Worm (Caenorhabditis elegans): Measurements from ENCODE around the gene C35A5.8.

C35A5.8 gene

DNA sequence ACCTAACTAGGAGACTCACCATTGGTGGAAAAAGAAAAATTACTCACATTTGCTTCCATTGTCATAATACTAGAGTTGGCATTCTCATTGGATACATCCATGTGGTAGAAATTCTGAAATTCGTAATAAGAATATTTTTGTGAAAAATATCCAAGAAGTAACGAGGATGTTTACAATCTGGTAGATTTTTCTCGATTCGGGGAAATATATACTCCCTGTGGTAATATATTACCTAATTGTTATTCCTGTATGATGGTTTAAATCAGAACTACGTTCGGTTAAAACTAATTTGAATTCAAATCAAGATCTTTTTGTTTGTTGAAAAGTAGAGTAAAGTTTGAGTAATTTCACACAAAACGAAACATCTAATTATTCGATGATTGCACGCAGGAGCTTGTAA is 23.3 kb upstream of the C35A5.8 start, which contains the start of gene srd-34:
TSS of gene srd-34 (minus strand) at position 101 of the 400 bp plus-strand sequence.
- TF ChIP-seq W03F9.2 (tag; optimal IDR thresholded peaks at IDR 0.05) (no peak), him-1 (tag; optimal IDR thresholded peaks at IDR 0.05) (no peak), dao-5 (tag; optimal IDR thresholded peaks at IDR 0.05) (no peak)

DNA sequence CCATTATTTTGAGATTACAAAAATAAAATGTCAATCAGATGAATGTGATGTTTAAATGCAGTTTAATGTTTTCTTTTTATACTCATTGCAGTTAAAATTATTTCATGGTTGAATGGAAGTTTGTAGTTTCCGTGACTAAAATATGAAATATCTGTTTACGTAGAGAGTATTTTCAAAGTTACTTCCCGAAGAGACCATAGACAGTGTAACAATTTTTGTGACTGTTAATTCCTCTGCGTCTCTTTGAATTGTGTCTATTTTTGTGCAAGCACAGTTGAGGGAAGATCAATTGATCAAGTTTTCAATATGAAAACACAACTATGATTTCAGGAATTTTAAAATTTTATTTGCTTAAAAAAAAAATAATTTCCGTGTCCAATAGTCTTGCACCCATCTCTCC is 21.0 kb upstream of the C35A5.8 start, which contains the start of gene F25D1.5:
TSS of gene F25D1.5 (minus strand) at position 35 of the 400 bp plus-strand sequence.
- TF ChIP-seq dao-5 (tag; optimal IDR thresholded peaks at IDR 0.05) (no peak), W03F9.2 (tag; optimal IDR thresholded peaks at IDR 0.05) (no peak), him-1 (tag; optimal IDR thresholded peaks at IDR 0.05) (no peak)

DNA sequence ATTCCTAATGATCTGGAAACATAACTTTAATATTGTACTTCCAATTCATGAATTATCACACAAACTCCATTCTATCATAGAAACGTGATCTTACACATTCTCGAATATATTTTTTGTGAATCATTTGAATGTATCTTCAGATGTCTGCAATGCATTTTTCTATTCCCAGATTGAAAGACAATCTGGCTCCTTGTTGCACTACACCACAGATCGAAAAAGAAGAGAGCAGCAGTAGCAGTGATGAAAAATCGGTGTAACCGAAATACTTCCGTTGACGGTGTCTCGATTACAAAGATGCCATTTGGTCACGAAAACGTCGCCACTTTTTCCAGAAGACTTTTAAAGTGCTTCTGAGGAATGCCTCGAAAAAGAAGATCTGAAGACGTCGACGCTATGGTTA is 14.3 kb upstream of the C35A5.8 start, which contains the start of gene degt-1:
TSS of gene degt-1 (plus strand) at position 301 of the 400 bp plus-strand sequence.
- TF ChIP-seq W03F9.2 (tag; optimal IDR thresholded peaks at IDR 0.05) (no peak), him-1 (tag; optimal IDR thresholded peaks at IDR 0.05) (no peak), dao-5 (tag; optimal IDR thresholded peaks at IDR 0.05) (no peak)

DNA sequence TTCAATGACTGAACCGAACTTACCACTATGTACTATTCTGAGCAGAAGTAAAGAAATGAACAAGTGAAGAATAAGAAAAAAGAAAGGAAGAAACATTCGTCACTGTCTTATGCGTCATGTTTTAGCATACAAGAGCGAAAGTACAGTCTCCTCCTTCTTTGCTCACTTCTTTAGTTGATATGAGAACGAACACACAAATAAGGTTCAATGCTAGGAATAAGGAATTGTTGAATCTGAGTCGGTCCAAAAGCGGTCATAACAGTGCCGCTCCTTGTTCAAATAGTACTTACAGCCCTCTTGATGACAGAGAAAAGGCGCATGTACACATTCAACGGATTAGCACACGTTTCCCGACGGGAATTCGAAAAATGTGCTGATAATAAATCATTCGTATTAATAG is 13.4 kb upstream of the C35A5.8 start, which contains the start of gene F25D1.8:
TSS of gene F25D1.8 (plus strand) at position 301 of the 400 bp plus-strand sequence.
- TF ChIP-seq him-1 (tag; optimal IDR thresholded peaks at IDR 0.05) (no peak), dao-5 (tag; optimal IDR thresholded peaks at IDR 0.05) (no peak), W03F9.2 (tag; optimal IDR thresholded peaks at IDR 0.05) (no peak)

DNA sequence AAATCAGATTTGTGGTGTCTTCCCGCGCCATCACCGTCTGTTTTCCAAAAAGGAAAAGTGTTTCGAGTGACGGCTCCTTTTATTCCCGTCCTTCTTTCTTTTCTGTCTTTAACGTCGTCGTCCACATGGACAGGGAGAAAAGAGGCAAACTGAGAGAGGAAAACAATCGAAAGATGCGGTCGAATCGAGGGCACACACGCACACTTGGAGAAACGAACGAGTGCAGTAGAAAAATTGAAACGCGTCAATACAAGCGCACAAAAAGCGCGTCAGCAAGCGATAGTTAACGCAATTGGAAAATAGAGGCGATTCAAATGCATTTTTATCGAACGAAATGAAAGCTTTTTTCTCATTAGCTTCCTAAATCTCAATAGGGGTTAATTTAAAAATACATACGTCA is 11.1 kb upstream of the C35A5.8 start:
- TF ChIP-seq him-1 (tag; optimal IDR thresholded peaks at IDR 0.05) (peak; percentile 88), dao-5 (tag; optimal IDR thresholded peaks at IDR 0.05) (no peak), W03F9.2 (tag; optimal IDR thresholded peaks at IDR 0.05) (peak; percentile 72)

DNA sequence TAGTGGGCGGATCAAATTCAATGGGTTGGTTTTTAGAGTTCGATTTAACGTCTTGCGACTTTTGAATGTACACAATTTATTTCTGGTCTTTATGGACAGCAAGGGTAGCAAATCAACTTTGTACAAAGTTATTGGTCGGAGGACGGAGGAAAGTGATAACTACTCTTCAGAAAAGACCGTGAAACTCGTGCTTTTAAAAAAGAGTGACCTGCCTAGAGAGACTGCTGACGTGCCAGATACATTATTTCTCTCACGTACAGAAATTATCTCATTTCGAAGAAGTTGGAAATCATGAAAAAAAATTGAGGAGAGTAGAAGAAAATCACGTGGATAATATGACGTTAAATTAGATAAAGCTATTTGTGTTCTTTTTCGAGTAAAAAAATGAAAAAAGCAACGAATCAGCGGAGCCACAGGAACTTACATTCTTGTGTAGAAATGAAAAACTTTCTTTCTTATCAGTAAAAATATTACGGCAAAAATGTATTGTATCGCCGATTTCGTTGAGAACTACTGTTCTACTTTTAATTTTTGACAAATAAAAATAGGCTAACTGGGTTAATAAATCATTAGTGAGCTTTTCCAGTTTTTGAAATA is 10.5 kb upstream of the C35A5.8 start, which contains the start of gene ppm-1.A:
TSS of gene ppm-1.A (minus strand) at position 294 of the 597 bp plus-strand sequence.
- no peak for TF ChIP-seq W03F9.2 (tag; optimal IDR thresholded peaks at IDR 0.05)
- no peak for TF ChIP-seq him-1 (tag; optimal IDR thresholded peaks at IDR 0.05)
- TF ChIP-seq dao-5 (tag; optimal IDR thresholded peaks at IDR 0.05): no peak

DNA sequence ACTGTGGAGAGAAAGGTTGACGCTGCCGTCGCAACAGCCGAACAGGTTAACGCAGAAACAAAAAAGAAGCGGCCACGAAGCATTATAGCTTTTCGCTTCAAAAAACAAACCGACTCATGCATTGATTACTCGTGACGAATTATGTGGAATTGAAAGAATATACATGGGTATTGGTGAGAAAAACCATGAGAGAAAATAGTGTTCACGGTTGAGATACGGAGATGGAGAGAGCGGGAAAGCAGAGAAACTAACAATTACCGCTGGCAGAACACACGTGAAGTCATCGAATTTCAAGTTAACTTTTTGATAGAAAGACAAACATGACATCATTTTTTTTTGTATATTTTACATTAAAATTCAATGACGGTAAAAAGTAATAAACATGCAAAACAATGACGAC is 9.6 kb upstream of the C35A5.8 start:
- TF ChIP-seq W03F9.2 (tag; optimal IDR thresholded peaks at IDR 0.05) (peak; percentile 20), dao-5 (tag; optimal IDR thresholded peaks at IDR 0.05) (no peak), him-1 (tag; optimal IDR thresholded peaks at IDR 0.05) (no peak)

DNA sequence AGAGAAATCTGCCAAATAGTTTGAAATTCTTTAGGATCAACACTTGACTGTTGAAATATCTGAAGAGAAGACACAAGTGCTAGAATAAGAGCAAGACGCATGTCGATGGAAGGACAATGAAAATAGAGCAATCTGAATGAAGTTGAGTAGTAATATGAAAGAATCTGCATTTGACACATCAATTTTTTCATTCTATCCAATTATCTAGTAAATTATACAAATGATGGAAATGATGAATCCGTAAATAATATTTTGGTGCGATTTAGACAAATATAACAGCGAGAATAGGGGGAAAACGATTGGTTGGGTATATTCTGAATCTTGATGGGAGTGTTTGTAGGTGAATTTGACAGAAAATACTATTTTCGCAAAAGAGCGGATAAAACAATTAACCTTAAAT is 7.0 kb upstream of the C35A5.8 start, which contains the start of gene txt-10:
TSS of gene txt-10 (minus strand) at position 101 of the 400 bp plus-strand sequence.
- TF ChIP-seq W03F9.2 (tag; optimal IDR thresholded peaks at IDR 0.05) (no peak), dao-5 (tag; optimal IDR thresholded peaks at IDR 0.05) (no peak), him-1 (tag; optimal IDR thresholded peaks at IDR 0.05) (no peak)

DNA sequence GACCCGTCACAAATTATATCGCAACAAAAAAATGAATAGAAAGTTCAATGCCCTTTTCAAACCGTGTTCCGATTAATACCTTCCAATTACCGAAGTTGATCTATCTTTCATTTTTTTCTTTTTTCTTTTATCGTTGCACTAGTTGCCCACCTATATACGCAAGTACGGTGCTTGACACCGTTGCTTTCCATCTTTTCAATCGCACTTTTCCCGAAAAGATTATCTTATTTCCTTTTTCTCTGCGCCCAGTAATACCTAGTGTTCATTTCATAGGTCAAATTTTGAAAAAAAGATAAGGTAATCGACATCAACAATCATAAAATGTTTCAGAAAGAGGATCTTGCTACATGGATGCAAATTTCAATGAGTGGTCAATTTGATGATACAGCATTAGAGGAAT is 3.9 kb upstream of the C35A5.8 start:
- no peak for TF ChIP-seq W03F9.2 (tag; optimal IDR thresholded peaks at IDR 0.05)
- TF ChIP-seq dao-5 (tag; optimal IDR thresholded peaks at IDR 0.05): no peak
- TF ChIP-seq him-1 (tag; optimal IDR thresholded peaks at IDR 0.05): no peak

DNA sequence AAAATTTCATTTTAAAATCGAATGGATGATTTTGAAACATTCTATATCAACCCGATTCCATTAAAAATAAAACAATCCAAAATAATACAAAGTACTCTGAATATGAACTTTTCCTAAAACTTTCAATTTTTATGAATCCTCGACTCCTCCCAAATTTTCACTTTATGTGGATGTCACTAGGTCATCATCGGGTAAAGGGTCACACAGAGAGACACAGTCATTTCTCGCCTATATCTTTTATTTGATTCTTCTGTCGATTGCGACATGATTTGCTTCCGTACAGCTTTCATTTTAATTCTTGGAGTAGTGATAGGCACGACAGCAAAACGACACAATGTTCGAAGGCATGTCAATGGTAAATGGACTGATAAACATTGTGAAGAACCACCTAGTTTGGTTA is 2.8 kb upstream of the C35A5.8 start, which contains the start of gene F25D1.3:
TSS of gene F25D1.3 (plus strand) at position 225 of the 400 bp plus-strand sequence.
- TF ChIP-seq W03F9.2 (tag; optimal IDR thresholded peaks at IDR 0.05) (no peak), him-1 (tag; optimal IDR thresholded peaks at IDR 0.05) (no peak), dao-5 (tag; optimal IDR thresholded peaks at IDR 0.05) (no peak)

DNA sequence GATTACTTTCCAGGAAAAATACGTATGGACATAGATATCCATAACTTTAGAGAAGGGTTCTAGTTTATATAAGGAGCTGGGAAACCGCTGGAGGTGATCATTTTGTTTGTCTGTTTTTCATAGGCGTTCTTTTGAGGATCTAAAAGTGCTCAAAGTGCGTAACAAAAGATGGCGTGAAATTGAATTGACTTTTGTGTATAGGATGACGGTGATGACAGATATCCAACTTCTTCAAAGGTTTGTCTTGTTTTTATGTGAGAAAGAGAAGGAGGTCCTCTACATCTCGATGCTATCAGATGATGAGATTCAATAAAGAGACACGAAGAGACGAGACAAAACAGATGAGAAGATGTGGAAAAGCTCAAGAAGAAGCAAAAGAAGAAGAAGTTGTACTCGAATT is 9.0 kb downstream of the C35A5.8 start:
- TF ChIP-seq dao-5 (tag; optimal IDR thresholded peaks at IDR 0.05): no peak
- TF ChIP-seq him-1 (tag; optimal IDR thresholded peaks at IDR 0.05): no peak
- TF ChIP-seq W03F9.2 (tag; optimal IDR thresholded peaks at IDR 0.05): no peak

DNA sequence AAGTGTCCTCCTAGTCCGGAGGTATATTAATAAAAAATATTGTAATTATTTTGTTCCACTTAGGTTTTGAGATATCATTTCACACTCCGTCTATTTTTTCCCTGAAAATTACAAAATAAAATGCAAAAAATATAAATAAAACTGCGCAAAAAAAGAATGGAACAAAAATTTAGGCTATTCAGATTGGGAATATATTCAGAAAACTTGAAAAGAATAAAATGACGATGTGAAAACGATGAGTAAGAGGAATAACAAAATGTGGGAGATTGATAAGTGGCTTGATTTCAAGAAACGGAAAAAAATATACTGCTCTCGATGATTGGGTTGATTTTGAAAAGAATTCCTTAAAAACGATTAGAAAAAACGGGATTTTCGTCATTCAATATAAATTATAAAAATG is 11.4 kb downstream of the C35A5.8 start, which contains the start of gene dmsr-8:
TSS of gene dmsr-8 (minus strand) at position 101 of the 400 bp plus-strand sequence.
- no peak for TF ChIP-seq him-1 (tag; optimal IDR thresholded peaks at IDR 0.05)
- no peak for TF ChIP-seq dao-5 (tag; optimal IDR thresholded peaks at IDR 0.05)
- TF ChIP-seq W03F9.2 (tag; optimal IDR thresholded peaks at IDR 0.05): no peak

DNA sequence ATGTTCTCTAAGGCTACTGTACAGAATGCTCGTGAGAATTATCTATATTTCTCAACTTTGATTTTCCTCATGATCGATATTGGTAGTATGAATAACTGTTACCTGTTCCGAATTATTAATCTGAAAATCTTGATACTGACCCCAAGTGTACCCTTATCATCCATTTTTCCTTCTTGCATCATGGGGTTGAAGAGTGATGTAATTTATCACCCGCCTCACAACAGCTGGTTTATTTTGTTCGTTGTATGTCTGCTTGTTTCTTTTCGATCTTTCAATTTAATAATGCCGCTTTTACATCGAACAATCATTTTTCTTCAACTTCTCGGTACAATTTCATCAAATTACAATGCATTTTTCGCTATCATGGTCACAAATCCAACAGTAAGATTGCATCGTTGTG is 16.9 kb downstream of the C35A5.8 start, which contains the start of gene C35A5.6:
TSS of gene C35A5.6 (plus strand) at position 283 of the 400 bp plus-strand sequence.
- TF ChIP-seq W03F9.2 (tag; optimal IDR thresholded peaks at IDR 0.05) (no peak), dao-5 (tag; optimal IDR thresholded peaks at IDR 0.05) (no peak), him-1 (tag; optimal IDR thresholded peaks at IDR 0.05) (no peak)

DNA sequence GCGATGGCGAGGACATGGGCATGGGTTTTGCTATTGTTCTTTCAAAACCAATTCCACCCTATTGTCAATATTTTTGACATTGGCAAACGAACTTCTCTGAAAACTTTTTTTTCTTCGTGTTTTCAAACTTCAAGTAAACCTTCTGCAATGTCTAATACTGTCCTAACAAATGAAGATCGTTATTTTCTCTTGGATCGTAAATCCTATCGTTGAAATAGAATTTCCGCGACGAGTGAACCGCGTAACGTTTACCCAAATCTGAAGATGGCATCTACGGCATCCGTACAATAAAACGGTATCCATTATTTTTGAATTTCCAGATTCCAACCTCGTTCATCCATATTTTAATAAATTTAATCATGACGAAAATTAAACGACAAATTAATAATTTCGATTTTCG is 20.2 kb downstream of the C35A5.8 start, which contains the start of gene C35A5.5:
TSS of gene C35A5.5 (plus strand) at position 301 of the 400 bp plus-strand sequence.
- no peak for TF ChIP-seq him-1 (tag; optimal IDR thresholded peaks at IDR 0.05)
- TF ChIP-seq W03F9.2 (tag; optimal IDR thresholded peaks at IDR 0.05): no peak
- no peak for TF ChIP-seq dao-5 (tag; optimal IDR thresholded peaks at IDR 0.05)
